Worm (Caenorhabditis elegans) whole organism, young adult: ENCODE measurements around the gene gst-24.

ENCODE experiments used
- B0019.2 ChIP-seq: fragments of 200-800 bp; sonication (Bioruptor generic); conservative IDR thresholded peaks from 2 replicates; pipeline ENCODE4 v1.3.6; 2022; ENCODE audit warnings: missing genetic modification reagents, missing genetic modification characterization, missing compliant biosample characterization
- C17E4.6 ChIP-seq: fragments of 200-800 bp; sonication (Bioruptor generic); IDR thresholded peaks from 2 replicates; pipeline ENCODE4 v1.3.6; 2022; ENCODE audit warnings: missing genetic modification reagents, missing genetic modification characterization, missing compliant biosample characterization
- D2030.7 ChIP-seq: fragments of 200-800 bp; sonication (Bioruptor generic); IDR thresholded peaks from 2 replicates; pipeline ENCODE4 v1.3.6; 2022; ENCODE audit warnings: missing genetic modification reagents, missing genetic modification characterization, missing compliant biosample characterization
- F33H1.4 ChIP-seq: fragments of 200-800 bp; sonication (Bioruptor generic); IDR thresholded peaks from 2 replicates; pipeline ENCODE4 v1.3.6; 2022; ENCODE audit warnings: missing genetic modification reagents, missing genetic modification characterization, missing compliant biosample characterization
- F49E8.2 ChIP-seq: sonication (generic microtip); optimal IDR thresholded peaks from 3 replicates; lab custom pipeline; 2017; ENCODE audit warnings: missing genetic modification characterization, mild to moderate bottlenecking, missing compliant biosample characterization, antibody characterized with exemption, moderate library complexity; ENCODE audit not compliant: insufficient read depth
- F52B5.7 ChIP-seq: sonication (generic microtip); optimal IDR thresholded peaks from 2 replicates; lab custom pipeline; 2016; ENCODE audit warnings: mild to moderate bottlenecking, missing genetic modification characterization, missing compliant biosample characterization
- Y53F4B.3 ChIP-seq: fragments of 200-800 bp; sonication (Bioruptor generic); IDR thresholded peaks from 2 replicates; pipeline ENCODE4 v1.3.6; 2022; ENCODE audit warnings: missing genetic modification reagents, missing genetic modification characterization, missing compliant biosample characterization
- aptf-2 ChIP-seq: fragments of 200-800 bp; sonication (Bioruptor generic); conservative IDR thresholded peaks from 2 replicates; pipeline ENCODE4 v1.3.6; 2022; ENCODE audit warnings: missing genetic modification reagents, missing genetic modification characterization, missing compliant biosample characterization
- bed-2 ChIP-seq: fragments of 200-800 bp; sonication (Bioruptor generic); IDR thresholded peaks from 2 replicates; pipeline ENCODE4 v1.3.6; 2022; ENCODE audit warnings: missing genetic modification reagents, missing genetic modification characterization, missing compliant biosample characterization
- cebp-1 ChIP-seq, 2 experiments: fragments of 200-800 bp in 1 of 2; sonication (Bioruptor generic) in 1 of 2; sonication (generic microtip) in 1 of 2; IDR thresholded peaks in 1 of 2; optimal IDR thresholded peaks in 1 of 2; 2 replicates each; pipeline versions ENCODE4 v1.3.6 to Lab custom; 2017 to 2022; ENCODE audit warnings: missing compliant biosample characterization in 2 of 2, missing genetic modification characterization in 2 of 2, mild to moderate bottlenecking in 1 of 2, missing genetic modification reagents in 1 of 2, moderate library complexity in 1 of 2
- ceh-27 ChIP-seq: fragments of 200-800 bp; sonication (Bioruptor generic); optimal IDR thresholded peaks from 2 replicates; lab custom pipeline; 2018; ENCODE audit warnings: mild to moderate bottlenecking, missing genetic modification characterization, moderate library complexity, missing compliant biosample characterization
- ceh-91 ChIP-seq: fragments of 200-800 bp; sonication (Bioruptor generic); IDR thresholded peaks from 2 replicates; pipeline ENCODE4 v1.3.6; 2022; ENCODE audit warnings: missing genetic modification reagents, missing genetic modification characterization, missing compliant biosample characterization
- die-1 ChIP-seq: sonication (generic microtip); optimal IDR thresholded peaks from 2 replicates; lab custom pipeline; 2016; ENCODE audit warnings: missing genotype, mild to moderate bottlenecking, missing genetic modification characterization, missing compliant biosample characterization
- dox-1 ChIP-seq: fragments of 200-800 bp; sonication (Bioruptor generic); IDR thresholded peaks from 2 replicates; pipeline ENCODE4 v1.3.6; 2022; ENCODE audit warnings: missing genetic modification reagents, missing genetic modification characterization, missing compliant biosample characterization
- dpff-1 ChIP-seq: sonication (generic microtip); optimal IDR thresholded peaks from 2 replicates; lab custom pipeline; 2017; ENCODE audit warnings: mild to moderate bottlenecking, missing genetic modification characterization, missing compliant biosample characterization
- dpl-1 ChIP-seq: fragments of 150-350 bp; optimal IDR thresholded peaks from 2 replicates; lab custom pipeline; 2014; ENCODE audit warnings: missing biosample characterization, missing genetic modification reagents, missing genetic modification characterization
- efl-1 ChIP-seq: fragments of 150-350 bp; optimal IDR thresholded peaks from 2 replicates; lab custom pipeline; 2014; ENCODE audit warnings: missing biosample characterization, missing genetic modification reagents, missing genetic modification characterization
- gei-17 ChIP-seq: fragments of 200-800 bp; sonication (Bioruptor generic); optimal IDR thresholded peaks from 2 replicates; lab custom pipeline; 2018; ENCODE audit warnings: mild to moderate bottlenecking, missing genetic modification characterization, missing compliant biosample characterization
- hmg-1.2 ChIP-seq: fragments of 200-800 bp; sonication (Bioruptor generic); IDR thresholded peaks from 2 replicates; pipeline ENCODE4 v1.3.6; 2022; ENCODE audit warnings: missing genetic modification reagents, missing genetic modification characterization, missing compliant biosample characterization
- hsf-1 ChIP-seq: fragments of 200-800 bp; sonication (Bioruptor generic); IDR thresholded peaks from 2 replicates; pipeline ENCODE4 v1.3.6; 2022; ENCODE audit warnings: missing genetic modification reagents, missing genetic modification characterization, missing compliant biosample characterization
- let-607 ChIP-seq, 2 experiments: fragments of 200-800 bp in 1 of 2; sonication (Bioruptor generic) in 1 of 2; sonication (generic microtip) in 1 of 2; optimal IDR thresholded peaks; 2 replicates each; lab custom pipeline; 2016 to 2018; ENCODE audit warnings: mild to moderate bottlenecking in 2 of 2, missing compliant biosample characterization in 2 of 2, missing genetic modification characterization in 2 of 2, moderate library complexity in 2 of 2, missing genotype in 1 of 2
- lin-35 ChIP-seq, 3 experiments: fragments of 150-350 bp in 2 of 3; sonication (generic microtip) in 1 of 3; optimal IDR thresholded peaks; 2 replicates each; lab custom pipeline; 2014 to 2018; ENCODE audit warnings: missing biosample characterization in 3 of 3, missing genetic modification characterization in 3 of 3, missing genetic modification reagents in 3 of 3
- lin-54 ChIP-seq: fragments of 200-800 bp; sonication (Bioruptor generic); optimal IDR thresholded peaks from 2 replicates; lab custom pipeline; 2018; ENCODE audit warnings: mild to moderate bottlenecking, missing genetic modification characterization, missing compliant biosample characterization
- lsl-1 ChIP-seq: fragments of 200-800 bp; sonication (Bioruptor generic); optimal IDR thresholded peaks from 2 replicates; lab custom pipeline; 2018; ENCODE audit warnings: mild to moderate bottlenecking, missing genetic modification characterization, moderate library complexity, missing compliant biosample characterization
- madf-3 ChIP-seq: fragments of 200-800 bp; sonication (Bioruptor generic); IDR thresholded peaks from 2 replicates; pipeline ENCODE4 v1.3.6; 2022; ENCODE audit warnings: missing genetic modification reagents, missing genetic modification characterization, missing compliant biosample characterization
- madf-6 ChIP-seq: fragments of 200-800 bp; sonication (Bioruptor generic); IDR thresholded peaks from 2 replicates; pipeline ENCODE4 v1.3.6; 2022; ENCODE audit warnings: missing genetic modification reagents, missing genetic modification characterization, missing compliant biosample characterization
- madf-8 ChIP-seq: fragments of 200-800 bp; sonication (Bioruptor generic); conservative IDR thresholded peaks from 2 replicates; pipeline ENCODE4 v1.3.6; 2022; ENCODE audit warnings: missing genetic modification reagents, missing genetic modification characterization, missing compliant biosample characterization
- mcd-1 ChIP-seq: fragments of 200-800 bp; sonication (Bioruptor generic); IDR thresholded peaks from 2 replicates; pipeline ENCODE4 v1.3.6; 2022; ENCODE audit warnings: missing genetic modification reagents, missing genetic modification characterization, missing compliant biosample characterization
- mes-4 ChIP-seq: sonication (generic microtip); optimal IDR thresholded peaks from 2 replicates; lab custom pipeline; 2016; ENCODE audit warnings: missing genotype, missing genetic modification characterization, missing compliant biosample characterization
- nhr-90 ChIP-seq: sonication (generic microtip); optimal IDR thresholded peaks from 2 replicates; lab custom pipeline; 2016; ENCODE audit warnings: missing genotype, mild to moderate bottlenecking, missing genetic modification characterization, missing compliant biosample characterization
- pbrm-1 ChIP-seq: fragments of 200-800 bp; sonication (Bioruptor generic); IDR thresholded peaks from 2 replicates; pipeline ENCODE4 v1.3.6; 2022; ENCODE audit warnings: missing genetic modification reagents, missing genetic modification characterization, missing compliant biosample characterization
- rcor-1 ChIP-seq: fragments of 200-800 bp; sonication (Bioruptor generic); IDR thresholded peaks from 2 replicates; pipeline ENCODE4 v1.3.6; 2022; ENCODE audit warnings: missing genetic modification reagents, missing genetic modification characterization, missing compliant biosample characterization
- rpc-1 ChIP-seq, 2 experiments: fragments of 150-350 bp in 1 of 2; sonication (generic microtip) in 1 of 2; optimal IDR thresholded peaks; 2 replicates each; lab custom pipeline; 2014 to 2018; ENCODE audit warnings: missing biosample characterization in 1 of 2, missing genetic modification characterization in 1 of 2, missing genetic modification reagents in 1 of 2, missing genotype in 1 of 2
- snpc-1.1 ChIP-seq: sonication (generic microtip); optimal IDR thresholded peaks from 2 replicates; lab custom pipeline; 2017; ENCODE audit warnings: missing genetic modification characterization, mild to moderate bottlenecking, missing compliant biosample characterization, antibody characterized with exemption, moderate library complexity, missing genotype, missing genetic modification reagents; ENCODE audit not compliant: insufficient read depth
- snpc-1.3 ChIP-seq: sonication (generic microtip); optimal IDR thresholded peaks from 2 replicates; lab custom pipeline; 2017; ENCODE audit warnings: missing genetic modification characterization, mild to moderate bottlenecking, missing compliant biosample characterization, antibody characterized with exemption, moderate library complexity, missing genotype, missing genetic modification reagents; ENCODE audit not compliant: insufficient read depth
- snpc-3.4 ChIP-seq: sonication (generic microtip); optimal IDR thresholded peaks from 2 replicates; lab custom pipeline; 2017; ENCODE audit warnings: missing genetic modification characterization, mild to moderate bottlenecking, missing compliant biosample characterization, antibody characterized with exemption, moderate library complexity, missing genotype, missing genetic modification reagents
- snpc-4 ChIP-seq, 5 experiments: fragments of 150-350 bp in 1 of 5; sonication (generic microtip) in 4 of 5; optimal IDR thresholded peaks; 2 replicates each; lab custom pipeline; 2014 to 2018; ENCODE audit warnings: missing genetic modification characterization in 5 of 5, missing biosample characterization in 3 of 5, antibody characterized with exemption in 2 of 5, mild to moderate bottlenecking in 2 of 5, missing compliant biosample characterization in 2 of 5, missing genotype in 2 of 5, moderate library complexity in 2 of 5, missing genetic modification reagents in 1 of 5
- tbp1 ChIP-seq: fragments of 200-800 bp; sonication (Bioruptor generic); optimal IDR thresholded peaks from 2 replicates; lab custom pipeline; 2018; ENCODE audit warnings: mild to moderate bottlenecking, missing genetic modification characterization, missing compliant biosample characterization
- tlf-1 ChIP-seq: fragments of 200-800 bp; sonication (Bioruptor generic); optimal IDR thresholded peaks from 2 replicates; lab custom pipeline; 2018; ENCODE audit warnings: mild to moderate bottlenecking, missing genetic modification characterization, missing compliant biosample characterization
- xnd-1 ChIP-seq: sonication (generic microtip); optimal IDR thresholded peaks from 2 replicates; lab custom pipeline; 2016; ENCODE audit warnings: missing genotype, missing genetic modification reagents, missing genetic modification characterization, missing compliant biosample characterization
- ztf-18 ChIP-seq: sonication (generic microtip); optimal IDR thresholded peaks from 2 replicates; lab custom pipeline; 2016; ENCODE audit warnings: missing genotype, mild to moderate bottlenecking, missing genetic modification characterization, missing compliant biosample characterization
- ztf-26 ChIP-seq: sonication (generic microtip); optimal IDR thresholded peaks from 2 replicates; lab custom pipeline; 2017; ENCODE audit warnings: missing genetic modification characterization, missing compliant biosample characterization
- ztf-3 ChIP-seq: fragments of 200-800 bp; sonication (Bioruptor generic); optimal IDR thresholded peaks from 2 replicates; lab custom pipeline; 2018; ENCODE audit warnings: mild to moderate bottlenecking, missing genetic modification characterization, missing compliant biosample characterization

Gene gst-24

DNA sequence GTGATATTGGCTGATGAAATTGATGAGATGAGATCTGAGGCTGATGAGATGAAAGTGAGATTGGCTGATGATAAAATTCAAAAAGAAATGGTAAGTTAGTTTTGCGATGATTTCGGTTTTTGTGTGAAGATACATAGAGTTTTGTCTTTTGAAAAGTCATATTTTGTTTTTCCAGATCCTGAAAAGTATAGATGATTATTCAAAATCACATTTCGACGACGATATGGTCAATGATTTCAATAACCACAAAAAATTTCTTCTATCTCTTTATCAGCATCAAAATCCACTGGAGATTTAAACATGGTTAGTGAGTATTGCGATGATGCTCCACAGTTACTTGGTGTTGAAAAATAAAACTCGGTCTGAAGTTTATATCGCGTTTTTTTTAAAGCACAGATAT is 10.3 kb downstream of the gst-24 start, which contains the start of gene csp-1:
csp-1 (plus strand) TSS at position 301 of the 400 bp plus-strand sequence.
- no peak for TF ChIP-seq F52B5.7

ce11 chrII:13596505-13596977 is 14.6 kb downstream of the gst-24 start, which contains the start of the genes fbxc-23 and csc-1:
fbxc-23 (minus strand) TSS chrII:13596555.
csc-1 (plus strand) TSS chrII:13596955.
- TF ChIP-seq snpc-1.1 (tag; lab: Kevin White, UChicago) (peak; percentile 65), tlf-1 (peak; percentile 41), madf-3 (GFP tag; lab: Robert Waterston, UW) (no peak), snpc-1.3 (tag; lab: Kevin White, UChicago) (peak; percentile 47), tbp1 (GFP tag; lab: Kevin White, UChicago) (peak; percentile 24), rpc-1 (optimal IDR thresholded peaks at IDR 0.05; lab: Kevin White, UChicago) (no peak), rpc-1 (tag; optimal IDR thresholded peaks at IDR 0.05; lab: Kevin White, UChicago) (no peak), ztf-3 (GFP tag; lab: Kevin White, UChicago) (no peak), B0019.2 (GFP tag; lab: Robert Waterston, UW) (peak; percentile 47; the same call in 1 of the 2 replicates), ceh-91 (peak; percentile 91), dpl-1 (peak; percentile 88), hsf-1 (0 out of 2 replicates have a peak, but pooled peaks have one; percentile 41), die-1 (tag; lab: Kevin White, UChicago) (no peak), ceh-27 (GFP tag; lab: Kevin White, UChicago) (no peak), pbrm-1 (GFP tag; lab: Robert Waterston, UW) (0 out of 2 replicates have a peak, but pooled peaks have one; percentile 10), rcor-1 (GFP tag; lab: Robert Waterston, UW) (peak; percentile 61; the same call in 1 of the 2 replicates), gei-17 (no peak), madf-6 (GFP tag; lab: Robert Waterston, UW) (peak; percentile 100), C17E4.6 (GFP tag; lab: Robert Waterston, UW) (0 out of 2 replicates have a peak, but pooled peaks have one; percentile 8), ztf-18 (tag; lab: Kevin White, UChicago) (no peak), lin-35 (GFP tag; optimal IDR thresholded peaks at IDR 0.05; lab: Kevin White, UChicago) (peak in 2 of 3 experiments; percentile 77 to 78), bed-2 (GFP tag; lab: Robert Waterston, UW) (no peak), efl-1 (peak; percentile 96), dpff-1 (no peak), dox-1 (GFP tag; lab: Robert Waterston, UW) (peak; percentile 67), snpc-3.4 (peak; percentile 75), mcd-1 (GFP tag; lab: Robert Waterston, UW) (peak; percentile 30; the same call in 1 of the 2 replicates), aptf-2 (GFP tag; lab: Robert Waterston, UW) (no peak), mes-4 (tag; lab: Kevin White, UChicago) (no peak), Y53F4B.3 (GFP tag; lab: Robert Waterston, UW) (no peak), lsl-1 (peak; percentile 92), cebp-1 (GFP tag; IDR thresholded peaks at IDR 0.05; lab: Robert Waterston, UW) (no peak), cebp-1 (tag; optimal IDR thresholded peaks at IDR 0.05; lab: Kevin White, UChicago) (peak; percentile 34), xnd-1 (tag; lab: Kevin White, UChicago) (peak; percentile 92), D2030.7 (peak; percentile 82), madf-8 (GFP tag; lab: Robert Waterston, UW) (peak; percentile 99), F33H1.4 (GFP tag; lab: Robert Waterston, UW) (peak; percentile 74), ztf-26 (no peak), let-607 (tag; optimal IDR thresholded peaks at IDR 0.05; lab: Kevin White, UChicago) (no peak), F49E8.2 (peak; percentile 62), snpc-4 (GFP tag; optimal IDR thresholded peaks at IDR 0.05; lab: Kevin White, UChicago) (no peak), snpc-4 (tag; optimal IDR thresholded peaks at IDR 0.05; lab: Kevin White, UChicago) (peak in 3 of 4 experiments; percentile 15 to 76 (median 53)), hmg-1.2 (GFP tag; lab: Robert Waterston, UW) (peak; percentile 49; the same call in 1 of the 2 replicates), lin-54 (peak; percentile 80), nhr-90 (no peak)
